Worm (Caenorhabditis elegans): Measurements from ENCODE around the gene dnj-11.

Gene dnj-11

ce11 chrIV:6618607-6619006 lies 32.9 kb downstream of the dnj-11 start:
- TF ChIP-seq tbx-11 (GFP tag; IDR thresholded peaks at IDR 0.05) (no peak), B0310.2 (tag; optimal IDR thresholded peaks at IDR 0.05) (no peak), hmbx-1 (tag; optimal IDR thresholded peaks at IDR 0.05) (no peak), aly-1 (tag; optimal IDR thresholded peaks at IDR 0.05) (no peak), hnd-1 (tag; optimal IDR thresholded peaks at IDR 0.05) (no peak), ets-7 (tag; optimal IDR thresholded peaks at IDR 0.05) (no peak), pes-1 (GFP tag; IDR thresholded peaks at IDR 0.05) (no peak)

- TF ChIP-seq flt-1 (GFP tag; IDR thresholded peaks at IDR 0.05), result no peak
- no peak for TF ChIP-seq tbx-11 (GFP tag; IDR thresholded peaks at IDR 0.05)
These were observed 35.6 kb downstream of the dnj-11 start, which contains the start of gene C01B10.3 for ce11 chrIV:6621252-6621651. Gene C01B10.3 (minus strand): TSS chrIV:6621352.

DNA sequence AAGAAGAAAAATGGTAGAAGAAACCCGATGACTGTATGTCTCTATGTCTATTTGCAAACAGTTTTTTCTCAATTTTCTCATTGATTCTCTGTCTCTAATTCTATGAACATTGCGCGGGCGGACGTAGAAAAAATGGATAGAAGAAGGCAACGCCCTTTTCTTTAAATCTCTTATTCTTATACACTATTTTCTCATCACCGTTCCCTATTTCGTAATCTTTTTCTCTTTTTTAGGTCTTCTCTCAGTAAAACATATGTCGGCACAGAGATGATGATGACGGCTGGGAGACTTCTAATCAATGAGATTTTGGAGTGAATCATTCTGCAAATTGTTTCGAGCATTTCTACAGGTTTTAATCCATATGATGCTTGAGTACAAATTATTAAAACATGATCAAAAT lies 36.5 kb downstream of the dnj-11 start:
- TF ChIP-seq hmbx-1 (tag; optimal IDR thresholded peaks at IDR 0.05), result no peak
- TF ChIP-seq ets-7 (tag; optimal IDR thresholded peaks at IDR 0.05), result no peak

DNA sequence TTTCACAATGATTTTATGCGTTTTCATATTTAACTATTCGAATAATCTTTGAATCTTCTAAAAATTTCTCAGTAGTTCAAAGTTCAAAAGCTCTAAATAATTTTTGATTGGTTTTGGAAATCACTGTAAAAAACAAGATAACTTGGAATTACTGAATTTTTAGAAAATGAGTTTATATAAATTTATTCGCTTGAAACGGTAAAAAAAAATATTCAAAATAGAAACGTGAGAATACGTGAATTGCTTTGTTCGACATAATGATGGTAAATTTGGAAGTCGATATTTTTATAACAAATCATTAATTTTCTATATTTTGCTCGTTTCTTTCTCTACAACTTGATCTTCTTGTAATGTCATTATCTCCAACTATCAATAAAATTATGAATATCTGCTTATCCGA lies 37.7 kb downstream of the dnj-11 start, which contains the start of gene C01B10.44:
Gene C01B10.44, plus strand, starts transcription at position 301 of the 400 bp plus-strand sequence.
- TF ChIP-seq ceh-36 (tag; optimal IDR thresholded peaks at IDR 0.05) (no peak), F13C5.2 (tag; optimal IDR thresholded peaks at IDR 0.05) (no peak), tbx-11 (GFP tag; IDR thresholded peaks at IDR 0.05) (no peak), pes-1 (GFP tag; IDR thresholded peaks at IDR 0.05) (no peak), aly-1 (tag; optimal IDR thresholded peaks at IDR 0.05) (no peak), tbx-37 (GFP tag; conservative IDR thresholded peaks at IDR 0.05) (no peak), scrt-1 (GFP tag; IDR thresholded peaks at IDR 0.05) (no peak), hnd-1 (tag; optimal IDR thresholded peaks at IDR 0.05) (no peak), B0310.2 (tag; optimal IDR thresholded peaks at IDR 0.05) (no peak), flt-1 (GFP tag; IDR thresholded peaks at IDR 0.05) (no peak), hmbx-1 (tag; optimal IDR thresholded peaks at IDR 0.05) (no peak), ets-7 (tag; optimal IDR thresholded peaks at IDR 0.05) (no peak), sea-1 (GFP tag; conservative IDR thresholded peaks at IDR 0.05) (no peak), tra-4 (tag; optimal IDR thresholded peaks at IDR 0.05) (no peak), hmg-4 (GFP tag; optimal IDR thresholded peaks at IDR 0.05) (no peak)

- TF ChIP-seq sea-1 (GFP tag; conservative IDR thresholded peaks at IDR 0.05) (no peak), scrt-1 (GFP tag; IDR thresholded peaks at IDR 0.05) (no peak), ets-7 (tag; optimal IDR thresholded peaks at IDR 0.05) (no peak), B0310.2 (tag; optimal IDR thresholded peaks at IDR 0.05) (no peak), hnd-1 (tag; optimal IDR thresholded peaks at IDR 0.05) (no peak), ceh-36 (tag; optimal IDR thresholded peaks at IDR 0.05) (no peak)
These were observed 42.1 kb downstream of the dnj-11 start, which contains the start of gene cest-5.2 for ce11 chrIV:6627798-6628197. Gene cest-5.2 (minus strand): TSS chrIV:6627925.

ce11 chrIV:6631704-6632272 lies 46.1 kb downstream of the dnj-11 start, which contains the start of the genes cest-5.1 and C01B10.9:
Gene cest-5.1 (minus strand): TSS chrIV:6631754.
Gene C01B10.9 (plus strand): TSS chrIV:6632222.
- no peak for TF ChIP-seq pes-1 (GFP tag; IDR thresholded peaks at IDR 0.05)
- no peak for TF ChIP-seq aly-1 (tag; optimal IDR thresholded peaks at IDR 0.05)
- peak; percentile 71 for TF ChIP-seq tbx-37 (GFP tag; conservative IDR thresholded peaks at IDR 0.05)
- no peak for TF ChIP-seq ceh-36 (tag; optimal IDR thresholded peaks at IDR 0.05)
- no peak for TF ChIP-seq hmbx-1 (tag; optimal IDR thresholded peaks at IDR 0.05)
- TF ChIP-seq F13C5.2 (tag; optimal IDR thresholded peaks at IDR 0.05), result peak; percentile 26

ce11 chrIV:6634789-6635188 lies 49.1 kb downstream of the dnj-11 start, which contains the start of gene metl-13:
Gene metl-13 (plus strand): TSS chrIV:6635089.
- TF ChIP-seq pes-1 (GFP tag; IDR thresholded peaks at IDR 0.05) (no peak), scrt-1 (GFP tag; IDR thresholded peaks at IDR 0.05) (no peak), sea-1 (GFP tag; conservative IDR thresholded peaks at IDR 0.05) (no peak), tra-4 (tag; optimal IDR thresholded peaks at IDR 0.05) (no peak), tbx-37 (GFP tag; conservative IDR thresholded peaks at IDR 0.05) (no peak), ama-1 (optimal IDR thresholded peaks at IDR 0.05) (no peak), hmg-4 (GFP tag; optimal IDR thresholded peaks at IDR 0.05) (no peak), aly-1 (tag; optimal IDR thresholded peaks at IDR 0.05) (no peak), hnd-1 (tag; optimal IDR thresholded peaks at IDR 0.05) (no peak), F13C5.2 (tag; optimal IDR thresholded peaks at IDR 0.05) (no peak), hmbx-1 (tag; optimal IDR thresholded peaks at IDR 0.05) (no peak), tbx-11 (GFP tag; IDR thresholded peaks at IDR 0.05) (no peak), ceh-13 (GFP tag; optimal IDR thresholded peaks at IDR 0.05) (no peak), B0310.2 (tag; optimal IDR thresholded peaks at IDR 0.05) (no peak)
